Fruit fly (Drosophila melanogaster): ENCODE results near the gene CG5418.

dm6 chr2L:12445743-12446142, 7.3 kb downstream of the CG5418 start, which contains the start of gene Oatp33Ea:
- TF ChIP-seq zen (tag; optimal IDR thresholded peaks at IDR 0.05) (no peak), CG9817 (tag; optimal IDR thresholded peaks at IDR 0.05) (no peak), E2f1 (GFP tag; IDR thresholded peaks at IDR 0.05) (no peak), odd (GFP tag; optimal IDR thresholded peaks at IDR 0.05) (no peak), CG9609 (GFP tag; optimal IDR thresholded peaks at IDR 0.05) (no peak), CG3995 (GFP tag; optimal IDR thresholded peaks at IDR 0.05) (no peak), h (optimal IDR thresholded peaks at IDR 0.05) (no peak), stc (GFP tag; IDR thresholded peaks at IDR 0.05) (no peak), CG7556 (GFP tag; optimal IDR thresholded peaks at IDR 0.05) (no peak), prd (optimal IDR thresholded peaks at IDR 0.05) (no peak), prd (GFP tag; IDR thresholded peaks at IDR 0.05) (no peak), CG11560 (tag; IDR thresholded peaks at IDR 0.05) (no peak), CG17829 (tag; optimal IDR thresholded peaks at IDR 0.05) (no peak), ATbp (GFP tag; optimal IDR thresholded peaks at IDR 0.05) (no peak), Awh (GFP tag; IDR thresholded peaks at IDR 0.05) (no peak)
